Worm (Caenorhabditis elegans): Measurements from ENCODE around the gene lgc-58.

DNA sequence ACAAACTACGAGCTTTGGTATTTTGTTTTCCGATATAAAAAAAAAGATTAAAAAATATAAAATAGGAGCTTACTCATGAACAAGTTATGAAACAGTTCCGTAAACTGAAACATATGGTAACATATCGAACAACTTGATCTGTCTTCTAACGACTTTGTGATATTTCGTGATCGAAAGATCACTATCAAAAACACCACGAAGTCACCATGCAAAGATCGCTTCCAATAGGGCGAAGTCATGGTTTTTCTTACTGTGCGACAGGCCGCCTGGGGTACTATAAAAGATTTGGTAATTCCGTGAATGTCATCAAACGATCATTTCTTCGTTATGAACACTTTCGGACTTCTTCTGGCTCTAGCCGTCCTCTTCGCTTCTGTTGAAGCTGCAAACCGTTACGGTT lies 7.4 kb downstream of the lgc-58 start, which contains the start of gene C45B2.3:
- no peak for TF ChIP-seq ceh-82 (tag; optimal IDR thresholded peaks at IDR 0.05)
- TF ChIP-seq aly-2 (tag; optimal IDR thresholded peaks at IDR 0.05): no peak
- no peak for TF ChIP-seq Y55F3AM.14 (GFP tag; optimal IDR thresholded peaks at IDR 0.05)
- TF ChIP-seq ztf-11 (tag; optimal IDR thresholded peaks at IDR 0.05): no peak
- TF ChIP-seq unc-55 (GFP tag; optimal IDR thresholded peaks at IDR 0.05): no peak
- TF ChIP-seq ZK546.5 (tag; optimal IDR thresholded peaks at IDR 0.05): no peak
- no peak for TF ChIP-seq blmp-1 (tag; optimal IDR thresholded peaks at IDR 0.05; ENCODE audit: insufficient read depth)
- TF ChIP-seq ama-1 (optimal IDR thresholded peaks at IDR 0.05): no peak
- TF ChIP-seq lin-11 (tag; optimal IDR thresholded peaks at IDR 0.05): no peak
- no peak for TF ChIP-seq nhr-6 (tag; optimal IDR thresholded peaks at IDR 0.05)
